Worm (Caenorhabditis elegans) whole organism, L4 larva: Measurements from ENCODE around the gene R10H1.1.

Experiments
- F37D6.2 ChIP-seq: sonication (generic microtip); optimal IDR thresholded peaks from 2 replicates; lab custom pipeline; 2016; ENCODE audit warnings: mild to moderate bottlenecking, missing genetic modification characterization, missing compliant biosample characterization
- F49E8.2 ChIP-seq: sonication (generic microtip); optimal IDR thresholded peaks from 2 replicates; lab custom pipeline; 2016; ENCODE audit warnings: missing compliant biosample characterization, mild to moderate bottlenecking, missing genetic modification characterization, borderline replicate concordance
- T20F7.1 ChIP-seq: fragments of 200-800 bp; sonication (Bioruptor generic); optimal IDR thresholded peaks from 2 replicates; lab custom pipeline; 2018; ENCODE audit warnings: mild to moderate bottlenecking, missing genetic modification characterization, missing compliant biosample characterization
- Y105C5A.15 ChIP-seq: fragments of 200-800 bp; sonication (Bioruptor generic); IDR thresholded peaks from 2 replicates; pipeline ENCODE4 v1.3.6; 2022; ENCODE audit warnings: missing genetic modification characterization, missing compliant biosample characterization
- ZK546.5 ChIP-seq, 2 experiments: sonication (generic microtip); optimal IDR thresholded peaks; 2 replicates each; lab custom pipeline; 2017; ENCODE audit warnings: missing biosample characterization in 2 of 2, missing genetic modification characterization in 2 of 2
- aha-1 ChIP-seq: fragments of 150-350 bp; peaks from one replicate; lab custom pipeline; 2014; ENCODE audit warnings: missing biosample characterization, missing genetic modification characterization
- arid-1 ChIP-seq: fragments of 200-800 bp; sonication (Bioruptor generic); conservative IDR thresholded peaks from 2 replicates; pipeline ENCODE4 v1.3.6; 2022; ENCODE audit warnings: missing genetic modification reagents, missing genetic modification characterization, missing compliant biosample characterization
- ceh-20 ChIP-seq: fragments of 200-800 bp; sonication (Bioruptor generic); IDR thresholded peaks from 2 replicates; pipeline ENCODE4 v1.3.6; 2022; ENCODE audit warnings: missing genetic modification reagents, missing genetic modification characterization, missing compliant biosample characterization
- ceh-62 ChIP-seq: sonication (generic microtip); optimal IDR thresholded peaks from 2 replicates; lab custom pipeline; 2017; ENCODE audit warnings: missing biosample characterization, missing genetic modification characterization
- cey-2 ChIP-seq: sonication (generic microtip); optimal IDR thresholded peaks from 3 replicates; lab custom pipeline; 2017; ENCODE audit warnings: missing genetic modification characterization, mild to moderate bottlenecking, missing compliant biosample characterization, antibody characterized with exemption, borderline replicate concordance; ENCODE audit not compliant: insufficient read depth
- ctbp-1 ChIP-seq: fragments of 200-800 bp; sonication (Bioruptor generic); IDR thresholded peaks from 2 replicates; pipeline ENCODE4 v1.3.6; 2022; ENCODE audit warnings: missing genetic modification reagents, missing genetic modification characterization, missing compliant biosample characterization
- daf-16 ChIP-seq, 3 experiments: sonication (generic microtip); optimal IDR thresholded peaks; 2 replicates each; lab custom pipeline; 2016 to 2017; ENCODE audit warnings: missing genetic modification characterization in 3 of 3, missing genetic modification reagents in 3 of 3, mild to moderate bottlenecking in 2 of 3, missing compliant biosample characterization in 2 of 3, missing biosample characterization in 1 of 3, moderate library complexity in 1 of 3
- dmd-6 ChIP-seq: fragments of 200-800 bp; sonication (Bioruptor generic); IDR thresholded peaks from 2 replicates; pipeline ENCODE4 v1.3.6; 2022; ENCODE audit warnings: missing genetic modification reagents, missing genetic modification characterization, missing compliant biosample characterization
- dmd-9 ChIP-seq: fragments of 200-800 bp; sonication (Bioruptor generic); IDR thresholded peaks from 2 replicates; pipeline ENCODE4 v1.3.6; 2022; ENCODE audit warnings: missing genetic modification reagents, missing genetic modification characterization, missing compliant biosample characterization
- dpl-1 ChIP-seq: fragments of 150-350 bp; optimal IDR thresholded peaks from 2 replicates; lab custom pipeline; 2014; ENCODE audit warnings: missing biosample characterization, missing genetic modification reagents, missing genetic modification characterization
- dve-1 ChIP-seq: sonication (generic microtip); optimal IDR thresholded peaks from 2 replicates; lab custom pipeline; 2017; ENCODE audit warnings: antibody characterized with exemption, mild to moderate bottlenecking, missing genetic modification characterization, missing compliant biosample characterization; ENCODE audit not compliant: insufficient read depth
- hlh-11 ChIP-seq: fragments of 200-800 bp; sonication (Bioruptor generic); optimal IDR thresholded peaks from 2 replicates; lab custom pipeline; 2018; ENCODE audit warnings: mild to moderate bottlenecking, missing genetic modification characterization, missing compliant biosample characterization
- hlh-30 ChIP-seq: sonication (generic microtip); optimal IDR thresholded peaks from 2 replicates; lab custom pipeline; 2017; ENCODE audit warnings: antibody characterized with exemption, mild to moderate bottlenecking, missing genetic modification characterization, missing compliant biosample characterization; ENCODE audit not compliant: insufficient read depth
- lin-1 ChIP-seq: fragments of 200-800 bp; sonication (Bioruptor generic); IDR thresholded peaks from 2 replicates; pipeline ENCODE4 v1.3.6; 2022; ENCODE audit warnings: missing genetic modification reagents, missing genetic modification characterization, missing compliant biosample characterization
- lir-3 ChIP-seq: sonication (generic microtip); optimal IDR thresholded peaks from 2 replicates; lab custom pipeline; 2016; ENCODE audit warnings: mild to moderate bottlenecking, missing genetic modification characterization, missing compliant biosample characterization
- lsy-2 ChIP-seq, 2 experiments: fragments of 150-350 bp in 1 of 2; sonication (generic microtip) in 1 of 2; optimal IDR thresholded peaks; 2 replicates each; lab custom pipeline; 2014 to 2017; ENCODE audit warnings: missing biosample characterization in 2 of 2, missing genetic modification characterization in 2 of 2
- mdl-1 ChIP-seq, 2 experiments: fragments of 150-350 bp in 1 of 2; sonication (generic microtip) in 1 of 2; optimal IDR thresholded peaks; 2 replicates each; lab custom pipeline; 2014 to 2017; ENCODE audit warnings: missing biosample characterization in 2 of 2, missing genetic modification characterization in 2 of 2
- mdt-29 ChIP-seq: fragments of 200-800 bp; sonication (Bioruptor generic); IDR thresholded peaks from 2 replicates; pipeline ENCODE4 v1.3.6; 2022; ENCODE audit warnings: missing genetic modification reagents, missing genetic modification characterization, missing compliant biosample characterization
- mxl-2 ChIP-seq: fragments of 200-800 bp; sonication (Bioruptor generic); conservative IDR thresholded peaks from 2 replicates; pipeline ENCODE4 v1.3.6; 2022; ENCODE audit warnings: missing genetic modification reagents, missing genetic modification characterization, missing compliant biosample characterization
- mxl-3 ChIP-seq: fragments of 200-800 bp; sonication (Bioruptor generic); optimal IDR thresholded peaks from 2 replicates; lab custom pipeline; 2018; ENCODE audit warnings: mild to moderate bottlenecking, missing genetic modification characterization, missing compliant biosample characterization
- nhr-25 ChIP-seq: sonication (generic microtip); optimal IDR thresholded peaks from 2 replicates; lab custom pipeline; 2017; ENCODE audit warnings: missing genetic modification characterization, mild to moderate bottlenecking, missing compliant biosample characterization, antibody characterized with exemption, moderate library complexity, borderline replicate concordance; ENCODE audit not compliant: insufficient read depth
- nhr-28 ChIP-seq: fragments of 150-350 bp; optimal IDR thresholded peaks from 2 replicates; lab custom pipeline; 2014; ENCODE audit warnings: missing biosample characterization, missing genetic modification characterization
- nhr-41 ChIP-seq: fragments of 200-800 bp; sonication (Bioruptor generic); IDR thresholded peaks from 2 replicates; pipeline ENCODE4 v1.3.6; 2022; ENCODE audit warnings: missing genetic modification reagents, missing genetic modification characterization, missing compliant biosample characterization
- nhr-42 ChIP-seq: fragments of 200-800 bp; sonication (Bioruptor generic); IDR thresholded peaks from 2 replicates; pipeline ENCODE4 v1.3.6; 2022; ENCODE audit warnings: missing genetic modification characterization, missing compliant biosample characterization
- nhr-48 ChIP-seq: sonication (generic microtip); optimal IDR thresholded peaks from 2 replicates; lab custom pipeline; 2016; ENCODE audit warnings: mild to moderate bottlenecking, missing genetic modification characterization, missing compliant biosample characterization
- nhr-6 ChIP-seq: fragments of 150-350 bp; optimal IDR thresholded peaks from 2 replicates; lab custom pipeline; 2014; ENCODE audit warnings: missing biosample characterization, missing genetic modification characterization
- nhr-77 ChIP-seq: fragments of 150-350 bp; optimal IDR thresholded peaks from 2 replicates; lab custom pipeline; 2014; ENCODE audit warnings: missing biosample characterization, missing genetic modification characterization
- php-3 ChIP-seq: fragments of 200-800 bp; sonication (Bioruptor generic); IDR thresholded peaks from 2 replicates; pipeline ENCODE4 v1.3.6; 2022; ENCODE audit warnings: missing genetic modification reagents, missing genetic modification characterization, missing compliant biosample characterization
- saeg-2 ChIP-seq: fragments of 200-800 bp; sonication (Bioruptor generic); IDR thresholded peaks from 2 replicates; pipeline ENCODE4 v1.3.6; 2022; ENCODE audit warnings: missing genetic modification reagents, missing genetic modification characterization, missing compliant biosample characterization
- sdz-12 ChIP-seq: fragments of 200-800 bp; sonication (Bioruptor generic); optimal IDR thresholded peaks from 2 replicates; lab custom pipeline; 2018; ENCODE audit warnings: mild to moderate bottlenecking, missing genetic modification characterization, missing compliant biosample characterization
- skn-1 ChIP-seq: fragments of 150-350 bp; optimal IDR thresholded peaks from 2 replicates; lab custom pipeline; 2014; ENCODE audit warnings: missing biosample characterization, missing genetic modification characterization
- tra-1 ChIP-seq: fragments of 200-800 bp; sonication (Bioruptor generic); IDR thresholded peaks from 2 replicates; pipeline ENCODE4 v1.3.6; 2022; ENCODE audit warnings: missing genetic modification reagents, missing genetic modification characterization, missing compliant biosample characterization
- unc-39 ChIP-seq: sonication (generic microtip); optimal IDR thresholded peaks from 2 replicates; lab custom pipeline; 2017; ENCODE audit warnings: missing biosample characterization, missing genetic modification characterization
- unc-62 ChIP-seq, 3 experiments: fragments of 150-350 bp in 1 of 3; sonication (generic microtip); optimal IDR thresholded peaks in 2 of 3; peaks in 1 of 3; 1 replicate in 1 of 3; 2 replicates in 2 of 3; lab custom pipeline; 2014 to 2017; ENCODE audit warnings: missing biosample characterization in 3 of 3, missing genetic modification characterization in 3 of 3, missing genetic modification reagents in 3 of 3, missing genotype in 1 of 3
- zfp-2 ChIP-seq: sonication (generic microtip); optimal IDR thresholded peaks from 2 replicates; lab custom pipeline; 2016; ENCODE audit warnings: mild to moderate bottlenecking, missing genetic modification characterization, missing compliant biosample characterization
- zfp-3 ChIP-seq: fragments of 200-800 bp; sonication (Bioruptor generic); conservative IDR thresholded peaks from 2 replicates; pipeline ENCODE4 v1.3.6; 2022; ENCODE audit warnings: missing genetic modification reagents, missing genetic modification characterization, missing compliant biosample characterization

Gene R10H1.1

ce11 chrII:7525458-7525857 is 31.2 kb downstream of the R10H1.1 start, which contains the start of the genes ZK1290.7 and rnh-1.1:
TSS of gene ZK1290.7 (minus strand) at chrII:7525558.
TSS of gene rnh-1.1 (plus strand) at chrII:7525738.
- TF ChIP-seq ceh-62 (tag; lab: Kevin White, UChicago) (no peak), unc-62 (GFP tag; optimal IDR thresholded peaks at IDR 0.05 in 1 of 2; lab: Kevin White, UChicago) (peak in 1 of 2 experiments; percentile 40), unc-62 (tag; optimal IDR thresholded peaks at IDR 0.05; lab: Kevin White, UChicago) (no peak)

ce11 chrII:7528210-7528609 is 34.0 kb downstream of the R10H1.1 start:
- no peak for TF ChIP-seq lir-3 (tag; lab: Kevin White, UChicago)
- TF ChIP-seq Y105C5A.15 (GFP tag; lab: Robert Waterston, UW), result no peak
- no peak for TF ChIP-seq F49E8.2 (tag; lab: Kevin White, UChicago)
- no peak for TF ChIP-seq sdz-12 (GFP tag; lab: Kevin White, UChicago)
- no peak for TF ChIP-seq nhr-42 (GFP tag; lab: Robert Waterston, UW)
- peak; percentile 98 for TF ChIP-seq aha-1 (tag; lab: Kevin White, UChicago)
- peak; percentile 97 for TF ChIP-seq mxl-2 (GFP tag; lab: Robert Waterston, UW)
- TF ChIP-seq ctbp-1 (GFP tag; lab: Robert Waterston, UW), result no peak
- no peak for TF ChIP-seq nhr-25 (tag; lab: Kevin White, UChicago)
- peak; percentile 94 for TF ChIP-seq nhr-48 (tag; lab: Kevin White, UChicago)
- TF ChIP-seq dmd-9 (GFP tag; lab: Robert Waterston, UW), result no peak
- TF ChIP-seq nhr-41 (GFP tag; lab: Robert Waterston, UW), result peak; percentile 76; the same call in 1 of the 2 replicates
- peak; percentile 64; the same call in 1 of the 2 replicates for TF ChIP-seq zfp-3
- 0 out of 2 replicates have a peak, but pooled peaks have one; percentile 57 for TF ChIP-seq saeg-2
- peak; percentile 90 for TF ChIP-seq php-3
- peak; percentile 53 for TF ChIP-seq nhr-6 (tag; lab: Kevin White, UChicago)
- peak; percentile 89 for TF ChIP-seq lin-1 (GFP tag; lab: Robert Waterston, UW)
- TF ChIP-seq F37D6.2 (tag; lab: Kevin White, UChicago), result no peak
- peak; percentile 86 for TF ChIP-seq mdt-29 (GFP tag; lab: Robert Waterston, UW)
- peak in 1 of 2 experiments; percentile 47 for TF ChIP-seq daf-16 (GFP tag; optimal IDR thresholded peaks at IDR 0.05; lab: Kevin White, UChicago)
- peak; percentile 86 for TF ChIP-seq daf-16 (tag; optimal IDR thresholded peaks at IDR 0.05; lab: Kevin White, UChicago)
- peak; percentile 97 for TF ChIP-seq hlh-30 (tag; lab: Kevin White, UChicago)
- no peak for TF ChIP-seq skn-1 (tag; lab: Kevin White, UChicago)
- TF ChIP-seq hlh-11 (tag; lab: Kevin White, UChicago), result peak; percentile 96
- no peak for TF ChIP-seq unc-39 (tag; lab: Kevin White, UChicago)
- TF ChIP-seq mxl-3 (GFP tag; lab: Kevin White, UChicago), result peak; percentile 78
- peak in 1 of 2 experiments; percentile 4 for TF ChIP-seq unc-62 (GFP tag; optimal IDR thresholded peaks at IDR 0.05 in 1 of 2; lab: Kevin White, UChicago)
- TF ChIP-seq unc-62 (tag; optimal IDR thresholded peaks at IDR 0.05; lab: Kevin White, UChicago), result no peak
- TF ChIP-seq arid-1 (GFP tag; lab: Robert Waterston, UW), result no peak
- TF ChIP-seq zfp-2 (tag; lab: Kevin White, UChicago), result no peak
- peak; percentile 61 for TF ChIP-seq ceh-20 (GFP tag; lab: Robert Waterston, UW)
- peak in 1 of 2 experiments; percentile 79 for TF ChIP-seq mdl-1 (tag; optimal IDR thresholded peaks at IDR 0.05; lab: Kevin White, UChicago)
- no peak for TF ChIP-seq ZK546.5 (tag; optimal IDR thresholded peaks at IDR 0.05; lab: Kevin White, UChicago)
- TF ChIP-seq nhr-77 (tag; lab: Kevin White, UChicago), result peak; percentile 52
- peak; percentile 78 for TF ChIP-seq T20F7.1 (GFP tag; lab: Kevin White, UChicago)
- TF ChIP-seq dve-1 (tag; lab: Kevin White, UChicago), result peak; percentile 93
- peak; percentile 81 for TF ChIP-seq cey-2 (tag; lab: Kevin White, UChicago)
- peak; percentile 33 for TF ChIP-seq dpl-1 (GFP tag; lab: Kevin White, UChicago)
- no peak for TF ChIP-seq lsy-2 (tag; optimal IDR thresholded peaks at IDR 0.05; lab: Kevin White, UChicago)
- TF ChIP-seq dmd-6 (GFP tag; lab: Robert Waterston, UW), result peak; percentile 99
- TF ChIP-seq nhr-28 (tag; lab: Kevin White, UChicago), result peak; percentile 74
- TF ChIP-seq ceh-62 (tag; lab: Kevin White, UChicago), result no peak
- peak; percentile 91 for TF ChIP-seq tra-1 (GFP tag; lab: Robert Waterston, UW)
